Worm (Caenorhabditis elegans) whole organism, L2 larva: ENCODE data around the gene F38G1.3.

Experiments
- C34F6.9 ChIP-seq: fragments of 150-350 bp; optimal IDR thresholded peaks from 2 replicates; lab custom pipeline; 2014; ENCODE audit warnings: missing biosample characterization, missing genetic modification characterization
- F13H6.1 ChIP-seq: sonication (generic microtip); optimal IDR thresholded peaks from 2 replicates; lab custom pipeline; 2016; ENCODE audit warnings: missing genetic modification characterization, missing compliant biosample characterization
- R02D3.7 ChIP-seq: fragments of 150-350 bp; optimal IDR thresholded peaks from 2 replicates; lab custom pipeline; 2014; ENCODE audit warnings: missing biosample characterization, missing genetic modification characterization
- ZK546.5 ChIP-seq: sonication (generic microtip); optimal IDR thresholded peaks from 2 replicates; lab custom pipeline; 2017; ENCODE audit warnings: missing biosample characterization, missing genetic modification characterization
- aly-2 ChIP-seq: fragments of 150-350 bp; optimal IDR thresholded peaks from 2 replicates; lab custom pipeline; 2014; ENCODE audit warnings: missing biosample characterization, missing genetic modification characterization
- blmp-1 ChIP-seq: sonication (generic microtip); optimal IDR thresholded peaks from 2 replicates; lab custom pipeline; 2017; ENCODE audit warnings: missing genetic modification characterization, mild to moderate bottlenecking, missing compliant biosample characterization, antibody characterized with exemption, moderate library complexity; ENCODE audit not compliant: insufficient read depth
- ceh-16 ChIP-seq: fragments of 150-350 bp; optimal IDR thresholded peaks from 2 replicates; lab custom pipeline; 2014; ENCODE audit warnings: missing biosample characterization, missing genetic modification characterization
- crh-2 ChIP-seq: sonication (generic microtip); optimal IDR thresholded peaks from 2 replicates; lab custom pipeline; 2017; ENCODE audit warnings: missing biosample characterization, missing genetic modification characterization
- egl-27 ChIP-seq: sonication (generic microtip); optimal IDR thresholded peaks from 3 replicates; lab custom pipeline; 2017; ENCODE audit warnings: missing biosample characterization, missing genetic modification reagents, missing genetic modification characterization
- elt-1 ChIP-seq: fragments of 150-350 bp; optimal IDR thresholded peaks from 2 replicates; lab custom pipeline; 2014; ENCODE audit warnings: missing biosample characterization, missing genetic modification characterization
- elt-3 ChIP-seq: sonication (generic microtip); optimal IDR thresholded peaks from 2 replicates; lab custom pipeline; 2017; ENCODE audit warnings: missing biosample characterization, missing genetic modification characterization
- fos-1 ChIP-seq: fragments of 150-350 bp; optimal IDR thresholded peaks from 2 replicates; lab custom pipeline; 2014; ENCODE audit warnings: missing biosample characterization, missing genetic modification characterization
- lin-11 ChIP-seq: fragments of 150-350 bp; sonication (generic microtip); optimal IDR thresholded peaks from 2 replicates; lab custom pipeline; 2014; ENCODE audit warnings: missing biosample characterization, missing genetic modification characterization, inconsistent platforms, mixed read lengths
- lin-13 ChIP-seq: fragments of 150-350 bp; optimal IDR thresholded peaks from 2 replicates; lab custom pipeline; 2014; ENCODE audit warnings: missing biosample characterization, missing genetic modification reagents, missing genetic modification characterization
- lin-39 ChIP-seq: fragments of 150-350 bp; optimal IDR thresholded peaks from 2 replicates; lab custom pipeline; 2014; ENCODE audit warnings: missing biosample characterization, missing genetic modification reagents, missing genetic modification characterization
- mab-5 ChIP-seq: fragments of 150-350 bp; optimal IDR thresholded peaks from 2 replicates; lab custom pipeline; 2014; ENCODE audit warnings: missing biosample characterization, missing genetic modification characterization
- nhr-11 ChIP-seq: fragments of 150-350 bp; optimal IDR thresholded peaks from 2 replicates; lab custom pipeline; 2014; ENCODE audit warnings: missing biosample characterization, missing genetic modification characterization
- nhr-12 ChIP-seq: fragments of 150-350 bp; optimal IDR thresholded peaks from 2 replicates; lab custom pipeline; 2014; ENCODE audit warnings: missing biosample characterization, missing genetic modification characterization
- nhr-129 ChIP-seq: fragments of 150-350 bp; optimal IDR thresholded peaks from 2 replicates; lab custom pipeline; 2014; ENCODE audit warnings: missing biosample characterization, missing genetic modification characterization
- nhr-21 ChIP-seq: fragments of 150-350 bp; optimal IDR thresholded peaks from 2 replicates; lab custom pipeline; 2014; ENCODE audit warnings: missing biosample characterization, missing genetic modification characterization
- nhr-23 ChIP-seq: fragments of 150-350 bp; optimal IDR thresholded peaks from 2 replicates; lab custom pipeline; 2014; ENCODE audit warnings: missing biosample characterization, missing genetic modification reagents, missing genetic modification characterization
- nhr-237 ChIP-seq: fragments of 150-350 bp; optimal IDR thresholded peaks from 2 replicates; lab custom pipeline; 2014; ENCODE audit warnings: missing biosample characterization, missing genetic modification characterization
- nhr-25 ChIP-seq: fragments of 150-350 bp; sonication (generic microtip); optimal IDR thresholded peaks from 3 replicates; lab custom pipeline; 2014; ENCODE audit warnings: missing biosample characterization, missing genetic modification characterization
- nhr-6 ChIP-seq: fragments of 150-350 bp; optimal IDR thresholded peaks from 2 replicates; lab custom pipeline; 2014; ENCODE audit warnings: missing biosample characterization, missing genetic modification characterization
- nhr-77 ChIP-seq: fragments of 150-350 bp; optimal IDR thresholded peaks from 2 replicates; lab custom pipeline; 2014; ENCODE audit warnings: missing biosample characterization, missing genetic modification characterization
- sem-4 ChIP-seq: fragments of 150-350 bp; optimal IDR thresholded peaks from 2 replicates; lab custom pipeline; 2014; ENCODE audit warnings: missing biosample characterization, missing genetic modification reagents, missing genetic modification characterization
- sma-3 ChIP-seq: sonication (generic microtip); optimal IDR thresholded peaks from 2 replicates; lab custom pipeline; 2016; ENCODE audit warnings: missing genetic modification reagents, missing genetic modification characterization, missing compliant biosample characterization
- sma-9 ChIP-seq, 2 experiments: fragments of 150-350 bp in 1 of 2; sonication (generic microtip) in 1 of 2; optimal IDR thresholded peaks; 2 replicates each; lab custom pipeline; 2014 to 2016; ENCODE audit warnings: missing genetic modification characterization in 2 of 2, mild to moderate bottlenecking in 1 of 2, missing biosample characterization in 1 of 2, missing compliant biosample characterization in 1 of 2, missing genetic modification reagents in 1 of 2, moderate library complexity in 1 of 2
- unc-39 ChIP-seq: fragments of 150-350 bp; optimal IDR thresholded peaks from 2 replicates; lab custom pipeline; 2014; ENCODE audit warnings: missing biosample characterization, missing genetic modification characterization
- unc-55 ChIP-seq: fragments of 150-350 bp; sonication (generic microtip); optimal IDR thresholded peaks from 3 replicates; lab custom pipeline; 2014; ENCODE audit warnings: missing biosample characterization, missing genetic modification reagents, missing genetic modification characterization
- unc-62 ChIP-seq: fragments of 150-350 bp; optimal IDR thresholded peaks from 2 replicates; lab custom pipeline; 2014; ENCODE audit warnings: missing biosample characterization, missing genetic modification reagents, missing genetic modification characterization
- zag-1 ChIP-seq: fragments of 150-350 bp; optimal IDR thresholded peaks from 2 replicates; lab custom pipeline; 2014; ENCODE audit warnings: missing biosample characterization, missing genetic modification characterization
- ztf-4 ChIP-seq: fragments of 150-350 bp; optimal IDR thresholded peaks from 2 replicates; lab custom pipeline; 2014; ENCODE audit warnings: missing biosample characterization, missing genetic modification characterization

F38G1.3 gene

ce11 chrX:433747-434146 is 42.6 kb upstream of the F38G1.3 start, which contains the start of gene dve-1:
TSS of gene dve-1 (minus strand) at chrX:433812.
- no peak for TF ChIP-seq nhr-25 (tag; lab: Kevin White, UChicago)
- TF ChIP-seq elt-1, result no peak
- TF ChIP-seq unc-62 (GFP tag; lab: Kevin White, UChicago), result no peak
- TF ChIP-seq elt-3 (tag; lab: Kevin White, UChicago), result no peak
- no peak for TF ChIP-seq nhr-237 (tag; lab: Kevin White, UChicago)
- TF ChIP-seq ceh-16 (tag; lab: Kevin White, UChicago), result no peak
- no peak for TF ChIP-seq blmp-1 (tag; lab: Kevin White, UChicago)
- no peak for TF ChIP-seq R02D3.7 (tag; lab: Kevin White, UChicago)
- no peak for TF ChIP-seq nhr-129
- no peak for TF ChIP-seq nhr-21 (tag; lab: Kevin White, UChicago)
- no peak for TF ChIP-seq nhr-12 (tag; lab: Kevin White, UChicago)
- TF ChIP-seq lin-13 (GFP tag; lab: Kevin White, UChicago), result no peak
- TF ChIP-seq, all 48 proteins: peak for 0

DNA sequence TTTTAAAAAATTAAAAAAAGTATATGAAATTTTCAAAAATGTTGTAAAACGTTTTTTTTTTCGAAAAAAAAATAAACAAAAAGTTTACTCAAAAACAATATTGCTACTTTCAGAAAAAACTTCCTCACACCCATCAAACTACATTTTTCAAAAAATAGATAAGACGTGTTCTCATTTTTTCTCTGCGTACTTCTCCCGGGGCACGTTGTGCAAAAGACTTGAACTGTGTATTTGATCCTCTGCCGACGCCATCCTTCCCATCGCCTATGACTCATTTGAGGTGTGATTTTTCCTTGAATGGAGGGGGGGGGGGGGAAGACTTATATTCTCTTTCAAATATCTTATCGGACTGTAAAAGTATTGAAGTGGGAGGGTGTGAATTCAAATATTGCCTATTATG is 38.0 kb upstream of the F38G1.3 start:
- TF ChIP-seq egl-27 (tag; lab: Kevin White, UChicago) (no peak), sem-4 (tag; lab: Kevin White, UChicago) (no peak), sma-9 (GFP tag; optimal IDR thresholded peaks at IDR 0.05; lab: Kevin White, UChicago) (no peak), sma-9 (tag; optimal IDR thresholded peaks at IDR 0.05; lab: Kevin White, UChicago) (no peak), lin-39 (no peak), nhr-77 (no peak), fos-1 (tag; lab: Kevin White, UChicago) (peak; percentile 39)
- TF ChIP-seq, all 48 proteins: peak for 1

DNA sequence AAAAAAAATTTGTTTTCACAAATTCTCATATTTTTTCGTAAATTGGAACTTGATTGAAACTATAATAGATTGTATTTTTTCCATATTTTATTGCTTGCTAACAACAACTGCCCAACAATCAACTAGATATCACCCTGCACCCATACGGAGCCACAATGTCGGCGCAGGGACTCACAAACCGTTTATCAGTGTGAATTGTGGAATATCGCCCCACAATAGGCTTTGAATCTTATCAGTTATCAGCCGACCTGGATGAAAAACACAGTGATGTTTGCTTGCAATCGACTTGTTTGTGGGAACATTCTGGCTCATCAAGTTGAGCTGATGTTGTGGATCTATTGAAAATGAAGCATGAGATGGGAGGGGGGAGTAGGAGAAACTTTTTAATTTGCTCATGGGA is 37.3 kb upstream of the F38G1.3 start:
- TF ChIP-seq C34F6.9 (tag; lab: Kevin White, UChicago), result no peak
- no peak for TF ChIP-seq unc-39 (tag; lab: Kevin White, UChicago)
- no peak for TF ChIP-seq elt-1
- TF ChIP-seq nhr-12 (tag; lab: Kevin White, UChicago), result no peak
- TF ChIP-seq ztf-4 (tag; lab: Kevin White, UChicago), result no peak
- TF ChIP-seq sma-9 (GFP tag; optimal IDR thresholded peaks at IDR 0.05; lab: Kevin White, UChicago), result peak; percentile 15
- TF ChIP-seq sma-9 (tag; optimal IDR thresholded peaks at IDR 0.05; lab: Kevin White, UChicago), result no peak

ce11 chrX:440420-440819 is 35.9 kb upstream of the F38G1.3 start:
- TF ChIP-seq fos-1 (tag; lab: Kevin White, UChicago) (peak; percentile 86), nhr-21 (tag; lab: Kevin White, UChicago) (no peak), nhr-23 (no peak), crh-2 (tag; lab: Kevin White, UChicago) (peak; percentile 73), unc-39 (tag; lab: Kevin White, UChicago) (no peak), F13H6.1 (peak; percentile 12), sma-3 (GFP tag; lab: Kevin White, UChicago) (peak; percentile 23), sma-9 (GFP tag; optimal IDR thresholded peaks at IDR 0.05; lab: Kevin White, UChicago) (peak; percentile 11), sma-9 (tag; optimal IDR thresholded peaks at IDR 0.05; lab: Kevin White, UChicago) (no peak)

- TF ChIP-seq unc-39 (tag; lab: Kevin White, UChicago), result no peak
- TF ChIP-seq lin-39, result no peak
- no peak for TF ChIP-seq nhr-21 (tag; lab: Kevin White, UChicago)
- peak; percentile 70 for TF ChIP-seq fos-1 (tag; lab: Kevin White, UChicago)
Observed at ce11 chrX:449820-450219, 26.5 kb upstream of the F38G1.3 start, which contains the start of gene F52D1.2. TSS of gene F52D1.2 (minus strand) at chrX:450212.

- TF ChIP-seq blmp-1 (tag; lab: Kevin White, UChicago) (no peak), nhr-11 (no peak), nhr-21 (tag; lab: Kevin White, UChicago) (no peak), aly-2 (tag; lab: Kevin White, UChicago) (no peak), crh-2 (tag; lab: Kevin White, UChicago) (no peak), unc-55 (no peak), lin-39 (no peak), nhr-6 (tag; lab: Kevin White, UChicago) (no peak), ztf-4 (tag; lab: Kevin White, UChicago) (no peak), zag-1 (tag; lab: Kevin White, UChicago) (no peak), mab-5 (no peak), sma-3 (GFP tag; lab: Kevin White, UChicago) (no peak), sma-9 (GFP tag; optimal IDR thresholded peaks at IDR 0.05; lab: Kevin White, UChicago) (no peak), sma-9 (tag; optimal IDR thresholded peaks at IDR 0.05; lab: Kevin White, UChicago) (no peak), ZK546.5 (tag; lab: Kevin White, UChicago) (no peak), elt-1 (no peak), lin-11 (tag; lab: Kevin White, UChicago) (no peak)
Observed at ce11 chrX:457139-457802, 19.1 kb upstream of the F38G1.3 start, which contains the start of gene abu-12. TSS of gene abu-12 (minus strand) at chrX:457610.
